Fruit fly (Drosophila melanogaster) whole organism, embryonic: ENCODE data around the gene CG13385.

ENCODE experiments used
- Abd-B ChIP-seq: fragments of 200-800 bp; sonication (Bioruptor generic); optimal IDR thresholded peaks from 2 replicates; lab custom pipeline; 2018; ENCODE audit warnings: missing biosample characterization, mild to moderate bottlenecking, missing genetic modification characterization, moderate library complexity
- BtbVII ChIP-seq: fragments of 200-800 bp; sonication (Bioruptor generic); optimal IDR thresholded peaks from 3 replicates; lab custom pipeline; 2017; ENCODE audit warnings: missing biosample characterization, mild to moderate bottlenecking, missing genetic modification characterization
- CG10267 ChIP-seq: fragments of 200-800 bp; sonication (Bioruptor generic); optimal IDR thresholded peaks from 2 replicates; lab custom pipeline; 2018; ENCODE audit warnings: missing biosample characterization, mild to moderate bottlenecking, missing genetic modification characterization, moderate library complexity
- CG10366 ChIP-seq: fragments of 200-800 bp; sonication (Bioruptor generic); IDR thresholded peaks from 2 replicates; pipeline ENCODE4 v1.3.6; 2022; ENCODE audit warnings: missing biosample characterization, missing genetic modification characterization
- CG11398 ChIP-seq: fragments of 200-800 bp; sonication (Bioruptor generic); optimal IDR thresholded peaks from 2 replicates; lab custom pipeline; 2016; ENCODE audit warnings: missing biosample characterization, missing genetic modification characterization
- CG13424 ChIP-seq: fragments of 200-800 bp; sonication (Bioruptor generic); optimal IDR thresholded peaks from 2 replicates; lab custom pipeline; 2019; ENCODE audit warnings: missing biosample characterization, mild to moderate bottlenecking, missing genetic modification characterization, moderate library complexity
- CG14441 ChIP-seq: fragments of 200-800 bp; sonication (Bioruptor generic); IDR thresholded peaks from 2 replicates; pipeline ENCODE4 v1.3.6; 2022; ENCODE audit warnings: missing biosample characterization, missing genetic modification characterization
- CG15269 ChIP-seq: fragments of 200-800 bp; sonication (Bioruptor generic); optimal IDR thresholded peaks from 2 replicates; lab custom pipeline; 2018; ENCODE audit warnings: missing biosample characterization, mild to moderate bottlenecking, missing genetic modification characterization, moderate library complexity
- CG17361 ChIP-seq: fragments of 200-800 bp; sonication (Bioruptor generic); IDR thresholded peaks from 3 replicates; pipeline ENCODE4 v1.3.6; 2022; ENCODE audit warnings: missing biosample characterization, missing genetic modification characterization
- CG17802 ChIP-seq: fragments of 200-800 bp; sonication (Bioruptor generic); optimal IDR thresholded peaks from 2 replicates; lab custom pipeline; 2018; ENCODE audit warnings: missing biosample characterization, mild to moderate bottlenecking, missing genetic modification characterization, moderate library complexity
- CG17829 ChIP-seq: fragments of 200-800 bp; optimal IDR thresholded peaks from 2 replicates; lab custom pipeline; 2019; ENCODE audit warnings: missing biosample characterization, mild to moderate bottlenecking, missing genetic modification characterization, moderate library complexity
- CG18262 ChIP-seq: fragments of 200-800 bp; optimal IDR thresholded peaks from 3 replicates; lab custom pipeline; 2019; ENCODE audit warnings: missing biosample characterization, mild to moderate bottlenecking, missing genetic modification characterization, moderate library complexity
- CG18599 ChIP-seq: fragments of 200-800 bp; sonication (Bioruptor generic); optimal IDR thresholded peaks from 3 replicates; lab custom pipeline; 2017; ENCODE audit warnings: missing biosample characterization, missing genetic modification characterization, mild to moderate bottlenecking, moderate library complexity, missing genetic modification reagents
- CG2712 ChIP-seq: fragments of 200-800 bp; optimal IDR thresholded peaks from 3 replicates; lab custom pipeline; 2019; ENCODE audit warnings: missing biosample characterization, mild to moderate bottlenecking, missing genetic modification characterization, moderate library complexity
- CG2889 ChIP-seq: fragments of 200-800 bp; sonication (Bioruptor generic); IDR thresholded peaks from 3 replicates; pipeline ENCODE4 v1.3.6; 2022; ENCODE audit warnings: missing biosample characterization, missing genetic modification characterization
- CG30403 ChIP-seq: fragments of 200-800 bp; sonication (Bioruptor generic); optimal IDR thresholded peaks from 3 replicates; lab custom pipeline; 2016; ENCODE audit warnings: missing biosample characterization, missing genetic modification characterization
- CG31441 ChIP-seq: fragments of 200-800 bp; sonication (Bioruptor generic); IDR thresholded peaks from 2 replicates; pipeline ENCODE4 v1.3.6; 2022; ENCODE audit warnings: missing biosample characterization, missing genetic modification characterization
- CG32767 ChIP-seq: fragments of 200-800 bp; sonication (Bioruptor generic); IDR thresholded peaks from 2 replicates; pipeline ENCODE4 v1.3.6; 2022; ENCODE audit warnings: missing biosample characterization, missing genetic modification characterization
- CG3838 ChIP-seq: fragments of 200-800 bp; sonication (Bioruptor generic); optimal IDR thresholded peaks from 3 replicates; lab custom pipeline; 2016; ENCODE audit warnings: missing biosample characterization, missing genetic modification characterization
- CG4424 ChIP-seq: fragments of 200-800 bp; sonication (Bioruptor generic); optimal IDR thresholded peaks from 3 replicates; lab custom pipeline; 2016; ENCODE audit warnings: missing biosample characterization, missing genetic modification characterization
- CG4707 ChIP-seq: fragments of 200-800 bp; sonication (Bioruptor generic); optimal IDR thresholded peaks from 2 replicates; lab custom pipeline; 2018; ENCODE audit warnings: missing biosample characterization, mild to moderate bottlenecking, missing genetic modification characterization, moderate library complexity
- CG4730 ChIP-seq: fragments of 200-800 bp; sonication (Bioruptor generic); IDR thresholded peaks from 2 replicates; pipeline ENCODE4 v1.3.6; 2022; ENCODE audit warnings: missing biosample characterization, missing genetic modification characterization
- CG6813 ChIP-seq: fragments of 200-800 bp; sonication (Bioruptor generic); optimal IDR thresholded peaks from 2 replicates; lab custom pipeline; 2017; ENCODE audit warnings: missing biosample characterization, missing genetic modification characterization, mild to moderate bottlenecking, moderate library complexity, missing genetic modification reagents
- CG8359 ChIP-seq: fragments of 200-800 bp; sonication (Bioruptor generic); optimal IDR thresholded peaks from 2 replicates; lab custom pipeline; 2017; ENCODE audit warnings: missing biosample characterization, mild to moderate bottlenecking, missing genetic modification characterization, borderline replicate concordance
- CG8388 ChIP-seq: fragments of 200-800 bp; sonication (Bioruptor generic); optimal IDR thresholded peaks from 2 replicates; lab custom pipeline; 2019; ENCODE audit warnings: missing biosample characterization, mild to moderate bottlenecking, missing genetic modification characterization, moderate library complexity
- CG8924 ChIP-seq: fragments of 200-800 bp; optimal IDR thresholded peaks from 3 replicates; lab custom pipeline; 2019; ENCODE audit warnings: missing biosample characterization, mild to moderate bottlenecking, missing genetic modification characterization, moderate library complexity
- CG9437 ChIP-seq: fragments of 200-800 bp; sonication (Bioruptor generic); optimal IDR thresholded peaks from 2 replicates; lab custom pipeline; 2018; ENCODE audit warnings: missing biosample characterization, mild to moderate bottlenecking, missing genetic modification characterization
- CG9609 ChIP-seq: fragments of 200-800 bp; sonication (Bioruptor generic); optimal IDR thresholded peaks from 3 replicates; lab custom pipeline; 2016; ENCODE audit warnings: missing biosample characterization, missing genetic modification characterization
- CG9876 ChIP-seq: fragments of 200-800 bp; sonication (Bioruptor generic); optimal IDR thresholded peaks from 2 replicates; lab custom pipeline; 2016; ENCODE audit warnings: missing biosample characterization, missing genetic modification characterization
- Doc3 ChIP-seq: fragments of 200-800 bp; sonication (Bioruptor generic); IDR thresholded peaks from 3 replicates; pipeline ENCODE4 v1.3.6; 2022; ENCODE audit warnings: missing biosample characterization, missing genetic modification characterization; ENCODE audit not compliant: partially characterized antibody
- Ets65A ChIP-seq: fragments of 200-800 bp; sonication (Bioruptor generic); peaks from one replicate; lab custom pipeline; 2016; ENCODE audit warnings: missing biosample characterization, missing genetic modification characterization
- HHEX ChIP-seq: fragments of 200-800 bp; sonication (Bioruptor generic); optimal IDR thresholded peaks from 3 replicates; lab custom pipeline; 2017; ENCODE audit warnings: missing biosample characterization, mild to moderate bottlenecking, missing genetic modification characterization, missing genetic modification reagents
- Med ChIP-seq: fragments of 200-800 bp; sonication (Bioruptor generic); peaks from one replicate; lab custom pipeline; 2016; ENCODE audit warnings: missing biosample characterization, missing genetic modification characterization, mild to moderate bottlenecking, inconsistent platforms, moderate library complexity
- Sox100B ChIP-seq: fragments of 200-800 bp; sonication (Bioruptor generic); optimal IDR thresholded peaks from 3 replicates; lab custom pipeline; 2018; ENCODE audit warnings: missing biosample characterization, mild to moderate bottlenecking, missing genetic modification characterization
- Sox102F ChIP-seq: fragments of 200-800 bp; sonication (Bioruptor generic); optimal IDR thresholded peaks from 2 replicates; lab custom pipeline; 2018; ENCODE audit warnings: missing biosample characterization, mild to moderate bottlenecking, missing genetic modification characterization, moderate library complexity
- dpn ChIP-seq, 2 experiments: fragments of 200-800 bp; sonication (Bioruptor generic); optimal IDR thresholded peaks; 3 replicates each; lab custom pipeline; 2016; ENCODE audit warnings: missing biosample characterization in 2 of 2, missing genetic modification characterization in 2 of 2
- dysf ChIP-seq: fragments of 200-800 bp; sonication (Bioruptor generic); IDR thresholded peaks from 3 replicates; pipeline ENCODE4 v1.3.6; 2022; ENCODE audit warnings: missing biosample characterization, missing genetic modification characterization
- gem ChIP-seq: fragments of 200-800 bp; sonication (Bioruptor generic); optimal IDR thresholded peaks from 2 replicates; lab custom pipeline; 2019; ENCODE audit warnings: missing biosample characterization, mild to moderate bottlenecking, missing genetic modification characterization, moderate library complexity
- grau ChIP-seq: fragments of 200-800 bp; optimal IDR thresholded peaks from 3 replicates; lab custom pipeline; 2019; ENCODE audit warnings: missing biosample characterization, mild to moderate bottlenecking, missing genetic modification characterization, moderate library complexity
- hbn ChIP-seq: fragments of 200-800 bp; sonication (Bioruptor generic); IDR thresholded peaks from 2 replicates; pipeline ENCODE4 v1.3.6; 2022; ENCODE audit warnings: missing biosample characterization, missing genetic modification characterization; ENCODE audit not compliant: partially characterized antibody
- nmo ChIP-seq: fragments of 200-800 bp; sonication (Bioruptor generic); optimal IDR thresholded peaks from 2 replicates; lab custom pipeline; 2018; ENCODE audit warnings: missing biosample characterization, mild to moderate bottlenecking, missing genetic modification characterization, moderate library complexity
- phol ChIP-seq: fragments of 200-800 bp; sonication (Bioruptor generic); optimal IDR thresholded peaks from 3 replicates; lab custom pipeline; 2018; ENCODE audit warnings: missing biosample characterization, mild to moderate bottlenecking, missing genetic modification characterization, moderate library complexity
- pita ChIP-seq: fragments of 200-800 bp; sonication (Bioruptor generic); optimal IDR thresholded peaks from 2 replicates; lab custom pipeline; 2017; ENCODE audit warnings: missing biosample characterization, mild to moderate bottlenecking, missing genetic modification characterization
- so ChIP-seq: fragments of 200-800 bp; sonication (Bioruptor generic); IDR thresholded peaks from 3 replicates; pipeline ENCODE4 v1.3.6; 2022; ENCODE audit warnings: missing biosample characterization, missing genetic modification characterization
- tap ChIP-seq: fragments of 200-800 bp; optimal IDR thresholded peaks from 3 replicates; lab custom pipeline; 2019; ENCODE audit warnings: missing biosample characterization, mild to moderate bottlenecking, missing genetic modification characterization, moderate library complexity

CG13385 gene

DNA sequence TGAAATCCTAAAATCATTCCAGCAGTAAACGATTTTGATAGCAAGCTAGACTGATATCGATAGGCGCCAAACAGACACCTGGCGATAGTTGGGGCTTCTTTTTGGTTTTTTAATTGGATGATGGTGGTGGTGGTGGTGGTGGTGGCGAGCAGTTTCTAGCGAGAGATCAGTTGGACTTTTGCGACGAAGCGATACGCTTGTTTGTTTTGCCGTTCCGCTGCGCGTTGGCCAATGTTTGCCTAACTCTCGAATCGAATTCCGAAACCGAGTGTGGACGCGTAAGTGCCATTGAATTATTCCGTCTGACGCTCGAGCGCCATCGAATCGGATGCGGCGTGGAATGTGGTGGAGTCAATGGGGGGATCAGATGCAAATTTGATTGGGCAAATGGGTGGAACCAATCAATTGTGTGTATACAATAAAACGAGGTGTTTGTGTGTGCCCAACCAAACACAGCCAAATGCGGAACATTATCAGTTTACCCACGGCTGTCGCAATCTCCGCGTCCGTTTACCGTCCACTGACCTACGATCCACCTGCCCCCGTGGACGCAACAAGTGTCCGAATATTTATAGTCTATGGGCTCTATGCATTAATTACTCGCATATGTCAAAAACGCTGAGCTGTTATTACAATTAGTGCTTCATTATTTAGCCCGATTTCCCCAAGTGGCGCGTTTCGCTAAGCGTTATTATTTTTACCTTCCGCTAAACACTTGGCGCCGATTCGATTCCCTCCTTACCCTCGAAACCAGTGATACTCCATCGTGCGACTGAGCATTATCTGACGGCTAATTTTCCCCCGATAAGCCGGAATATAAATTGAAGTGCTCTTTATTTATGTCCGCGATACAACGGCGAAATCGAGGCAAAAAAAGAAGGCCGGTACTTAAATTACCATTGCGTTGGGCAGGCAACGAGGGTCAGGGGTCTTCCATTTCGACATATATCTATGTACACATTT, 25.8 kb upstream of the CG13385 start, which contains the start of gene CG17292 (continued):
- TF ChIP-seq CG9876 (GFP tag; lab: Kevin White, UChicago) (no peak), CG3838 (GFP tag; lab: Kevin White, UChicago) (no peak), Ets65A (GFP tag; lab: Kevin White, UChicago) (no peak), CG9609 (no peak), pita (GFP tag; lab: Kevin White, UChicago) (no peak)

DNA sequence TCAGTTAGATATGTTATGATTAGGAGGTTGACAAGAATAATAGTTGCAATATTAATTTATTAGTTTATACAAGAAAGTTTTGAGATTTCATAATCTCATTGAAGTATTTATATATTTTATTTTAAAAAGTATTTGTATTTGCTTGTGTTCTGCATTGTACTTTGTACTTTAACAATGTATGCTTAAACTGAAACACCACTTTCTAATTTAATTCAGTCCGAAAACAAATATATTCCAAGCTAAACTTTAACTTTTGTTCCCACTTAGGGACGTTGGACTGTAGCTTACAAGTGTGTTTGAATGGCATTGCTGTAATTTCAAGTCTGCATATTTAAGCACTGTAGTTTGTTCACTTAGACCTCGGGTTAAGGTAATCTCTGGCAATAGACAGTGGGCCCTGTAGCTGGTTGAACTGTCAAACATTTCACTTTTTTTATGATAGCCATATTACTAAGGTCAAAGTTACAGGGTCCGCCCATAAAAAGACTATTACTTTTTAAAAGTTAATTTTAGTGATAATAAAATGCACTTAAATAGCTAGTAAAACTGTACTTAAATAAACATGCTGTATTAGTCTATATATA, 25.0 kb upstream of the CG13385 start:
- TF ChIP-seq CG31441 (GFP tag; lab: Robert Waterston, UW), result peak; percentile 50; the same call in 1 of the 2 replicates
- peak; percentile 80 for TF ChIP-seq grau (tag; lab: Kevin White, UChicago)
- no peak for TF ChIP-seq CG4730 (GFP tag; lab: Robert Waterston, UW)
- no peak for TF ChIP-seq Doc3
- TF ChIP-seq CG4707 (GFP tag; lab: Kevin White, UChicago), result no peak
- no peak for TF ChIP-seq hbn (GFP tag; lab: Robert Waterston, UW)
- TF ChIP-seq Med (GFP tag; lab: Kevin White, UChicago), result peak; percentile 61
- peak; percentile 38 for TF ChIP-seq CG8924 (tag; lab: Kevin White, UChicago)
- peak; percentile 18 for TF ChIP-seq CG18262 (tag; lab: Kevin White, UChicago)
- no peak for TF ChIP-seq Abd-B (GFP tag; lab: Kevin White, UChicago)
- TF ChIP-seq CG8388 (GFP tag; lab: Kevin White, UChicago), result peak; percentile 4
- TF ChIP-seq dpn (GFP tag; optimal IDR thresholded peaks at IDR 0.05; lab: Kevin White, UChicago), result peak in 1 of 2 experiments; percentile 24
- peak; percentile 14 for TF ChIP-seq CG6813 (GFP tag; lab: Kevin White, UChicago)
- TF ChIP-seq CG9437 (GFP tag; lab: Kevin White, UChicago), result peak; percentile 27
- peak; percentile 7 for TF ChIP-seq CG10267 (tag; lab: Kevin White, UChicago)
- peak; percentile 23 for TF ChIP-seq Sox102F (GFP tag; lab: Kevin White, UChicago)
- peak; percentile 22 for TF ChIP-seq CG4424 (GFP tag; lab: Kevin White, UChicago)
- peak; percentile 31 for TF ChIP-seq CG17829 (tag; lab: Kevin White, UChicago)
- peak; percentile 56; the same call in 1 of the 3 replicates for TF ChIP-seq CG17361
- no peak for TF ChIP-seq CG17802 (tag; lab: Kevin White, UChicago)
- peak; percentile 21 for TF ChIP-seq tap
- 0 out of 2 replicates have a peak, but pooled peaks have one; percentile 8 for TF ChIP-seq CG10366
- TF ChIP-seq CG32767 (GFP tag; lab: Robert Waterston, UW), result no peak
- TF ChIP-seq CG2889, result no peak
- TF ChIP-seq CG11398, result no peak
- peak; percentile 19 for TF ChIP-seq HHEX (GFP tag; lab: Kevin White, UChicago)
- peak; percentile 33 for TF ChIP-seq CG30403 (GFP tag; lab: Kevin White, UChicago)
- TF ChIP-seq CG15269 (tag; lab: Kevin White, UChicago), result peak; percentile 49
- 0 out of 3 replicates have a peak, but pooled peaks have one; percentile 23 for TF ChIP-seq so (GFP tag; lab: Robert Waterston, UW)
- TF ChIP-seq phol (tag; lab: Kevin White, UChicago), result peak; percentile 23
- TF ChIP-seq nmo (GFP tag; lab: Kevin White, UChicago), result peak; percentile 18
- TF ChIP-seq dysf (GFP tag; lab: Robert Waterston, UW), result 0 out of 3 replicates have a peak, but pooled peaks have one; percentile 12
- TF ChIP-seq BtbVII (GFP tag; lab: Kevin White, UChicago), result peak; percentile 24
- TF ChIP-seq CG18599, result peak; percentile 6
- TF ChIP-seq CG8359 (GFP tag; lab: Kevin White, UChicago), result no peak
- TF ChIP-seq Sox100B (GFP tag; lab: Kevin White, UChicago), result peak; percentile 19
- TF ChIP-seq gem, result peak; percentile 42
- TF ChIP-seq CG14441, result 0 out of 2 replicates have a peak, but pooled peaks have one; percentile 30
- TF ChIP-seq CG2712 (tag; lab: Kevin White, UChicago), result peak; percentile 29
- peak; percentile 22 for TF ChIP-seq CG13424 (tag; lab: Kevin White, UChicago)
